Worm (Caenorhabditis elegans) whole organism, L4 larva: Measurements from ENCODE around the gene T14B4.9.

Experiments used
- F49E8.2 ChIP-seq: sonication (generic microtip); optimal IDR thresholded peaks from 2 replicates; lab custom pipeline; 2016; ENCODE audit warnings: missing compliant biosample characterization, mild to moderate bottlenecking, missing genetic modification characterization, borderline replicate concordance
- Y75B8A.6 ChIP-seq: fragments of 200-800 bp; sonication (Bioruptor generic); IDR thresholded peaks from 2 replicates; pipeline ENCODE4 v1.3.6; 2022; ENCODE audit warnings: missing genetic modification reagents, missing genetic modification characterization, missing compliant biosample characterization
- ZK546.5 ChIP-seq, 2 experiments: sonication (generic microtip); optimal IDR thresholded peaks; 2 replicates each; lab custom pipeline; 2017; ENCODE audit warnings: missing biosample characterization in 2 of 2, missing genetic modification characterization in 2 of 2
- ama-1 ChIP-seq: fragments of 150-350 bp; optimal IDR thresholded peaks from 2 replicates; lab custom pipeline; 2014; ENCODE audit warnings: inconsistent platforms, mixed read lengths
- daf-12 ChIP-seq: fragments of 150-350 bp; optimal IDR thresholded peaks from 2 replicates; lab custom pipeline; 2014; ENCODE audit warnings: missing biosample characterization, missing genetic modification reagents, missing genetic modification characterization
- gei-8 ChIP-seq: fragments of 200-800 bp; sonication (Bioruptor generic); optimal IDR thresholded peaks from 2 replicates; lab custom pipeline; 2018; ENCODE audit warnings: mild to moderate bottlenecking, missing genetic modification characterization, missing compliant biosample characterization
- jun-1 ChIP-seq: fragments of 150-350 bp; optimal IDR thresholded peaks from 2 replicates; lab custom pipeline; 2014; ENCODE audit warnings: missing biosample characterization, missing genetic modification reagents, missing genetic modification characterization
- lin-38 ChIP-seq: fragments of 200-800 bp; sonication (Bioruptor generic); IDR thresholded peaks from 2 replicates; pipeline ENCODE4 v1.3.6; 2022; ENCODE audit warnings: missing genetic modification reagents, missing genetic modification characterization, missing compliant biosample characterization
- mdl-1 ChIP-seq, 2 experiments: fragments of 150-350 bp in 1 of 2; sonication (generic microtip) in 1 of 2; optimal IDR thresholded peaks; 2 replicates each; lab custom pipeline; 2014 to 2017; ENCODE audit warnings: missing biosample characterization in 2 of 2, missing genetic modification characterization in 2 of 2
- nhr-10 ChIP-seq: fragments of 150-350 bp; optimal IDR thresholded peaks from 2 replicates; lab custom pipeline; 2014; ENCODE audit warnings: missing biosample characterization, missing genetic modification characterization
- nhr-237 ChIP-seq: sonication (generic microtip); optimal IDR thresholded peaks from 2 replicates; lab custom pipeline; 2017; ENCODE audit warnings: missing biosample characterization, missing genetic modification characterization
- nhr-25 ChIP-seq: sonication (generic microtip); optimal IDR thresholded peaks from 2 replicates; lab custom pipeline; 2017; ENCODE audit warnings: missing genetic modification characterization, mild to moderate bottlenecking, missing compliant biosample characterization, antibody characterized with exemption, moderate library complexity, borderline replicate concordance; ENCODE audit not compliant: insufficient read depth
- zfp-2 ChIP-seq: sonication (generic microtip); optimal IDR thresholded peaks from 2 replicates; lab custom pipeline; 2016; ENCODE audit warnings: mild to moderate bottlenecking, missing genetic modification characterization, missing compliant biosample characterization
- ztf-11 ChIP-seq: fragments of 150-350 bp; optimal IDR thresholded peaks from 2 replicates; lab custom pipeline; 2014; ENCODE audit warnings: missing biosample characterization, missing genetic modification characterization

DNA sequence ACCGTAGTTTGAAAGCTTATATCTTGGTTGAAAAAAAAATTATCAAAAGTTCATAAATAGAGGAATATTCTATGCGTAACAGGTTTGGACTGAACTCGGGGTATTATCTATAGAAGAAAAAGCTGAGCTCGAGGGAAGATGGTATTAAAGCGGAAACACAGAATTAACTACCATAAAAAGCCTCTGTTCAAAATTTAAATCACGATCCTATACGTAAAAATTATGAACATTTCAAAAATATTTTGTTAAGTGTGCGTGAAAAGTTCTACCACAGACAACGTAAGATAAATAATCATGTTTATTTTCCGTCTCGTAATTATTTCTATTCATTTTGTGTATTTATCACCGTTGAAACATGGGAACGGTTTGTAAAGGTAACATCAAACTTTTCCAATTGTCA, 12.8 kb upstream of the T14B4.9 start, which contains the start of gene F41G3.5:
- TF ChIP-seq nhr-237 (tag; lab: Kevin White, UChicago): no peak
- no peak for TF ChIP-seq lin-38 (GFP tag; lab: Robert Waterston, UW)
- no peak for TF ChIP-seq ZK546.5 (tag; optimal IDR thresholded peaks at IDR 0.05; lab: Kevin White, UChicago)
- no peak for TF ChIP-seq gei-8 (GFP tag; lab: Kevin White, UChicago)
- no peak for TF ChIP-seq jun-1 (tag; lab: Kevin White, UChicago)
- TF ChIP-seq F49E8.2 (tag; lab: Kevin White, UChicago): no peak
- no peak for TF ChIP-seq ama-1 (lab: Kevin White, UChicago)
- TF ChIP-seq zfp-2 (tag; lab: Kevin White, UChicago): no peak
- TF ChIP-seq daf-12: no peak
- no peak for TF ChIP-seq Y75B8A.6
- no peak for TF ChIP-seq ztf-11 (tag; lab: Kevin White, UChicago)
- TF ChIP-seq nhr-25 (tag; lab: Kevin White, UChicago): no peak
- no peak for TF ChIP-seq mdl-1 (tag; optimal IDR thresholded peaks at IDR 0.05; lab: Kevin White, UChicago)
- no peak for TF ChIP-seq nhr-10 (tag; lab: Kevin White, UChicago)
